Fruit fly (Drosophila melanogaster): ENCODE data around the gene CG14818.

dm6 chrX:1858867-1859266, 20.7 kb downstream of the CG14818 start, which contains the start of gene Lamtor5:
- TF ChIP-seq Hr78 (GFP tag; optimal IDR thresholded peaks at IDR 0.05): no peak
- peak; percentile 36 for TF ChIP-seq psq (GFP tag; optimal IDR thresholded peaks at IDR 0.05)
- peak; percentile 58 for TF ChIP-seq Hnf4 (GFP tag; optimal IDR thresholded peaks at IDR 0.05)
- TF ChIP-seq Abd-B (GFP tag; optimal IDR thresholded peaks at IDR 0.05): no peak
- TF ChIP-seq Jra (GFP tag; optimal IDR thresholded peaks at IDR 0.05): peak; percentile 34
- TF ChIP-seq Dif (GFP tag; optimal IDR thresholded peaks at IDR 0.05; ENCODE audit: partially characterized antibody): no peak
- no peak for TF ChIP-seq Vsx2 (GFP tag; optimal IDR thresholded peaks at IDR 0.05; ENCODE audit: partially characterized antibody)
- no peak for TF ChIP-seq dl (GFP tag; optimal IDR thresholded peaks at IDR 0.05; ENCODE audit: insufficient read depth in 1 of 2, partially characterized antibody in 2 of 2)
- TF ChIP-seq foxo (GFP tag; optimal IDR thresholded peaks at IDR 0.05): peak in 1 of 2 experiments; percentile 50
- TF ChIP-seq woc (GFP tag; optimal IDR thresholded peaks at IDR 0.05): peak; percentile 68

All from whole organism, wandering third instar larva.